Worm (Caenorhabditis elegans): ENCODE measurements around the gene swan-1.

Gene swan-1

ce11 chrV:13833951-13834350, 26.9 kb upstream of the swan-1 start, which contains the start of gene srx-129:
Gene srx-129, plus strand, starts transcription at chrV:13834251.
- TF ChIP-seq ceh-2 (tag; optimal IDR thresholded peaks at IDR 0.05) (no peak), ztf-16 (tag; optimal IDR thresholded peaks at IDR 0.05) (no peak), eyg-1 (tag; optimal IDR thresholded peaks at IDR 0.05) (no peak), C38D4.7 (GFP tag; optimal IDR thresholded peaks at IDR 0.05) (no peak), unc-86 (tag; optimal IDR thresholded peaks at IDR 0.05) (no peak), fax-1 (tag; optimal IDR thresholded peaks at IDR 0.05) (no peak)

DNA sequence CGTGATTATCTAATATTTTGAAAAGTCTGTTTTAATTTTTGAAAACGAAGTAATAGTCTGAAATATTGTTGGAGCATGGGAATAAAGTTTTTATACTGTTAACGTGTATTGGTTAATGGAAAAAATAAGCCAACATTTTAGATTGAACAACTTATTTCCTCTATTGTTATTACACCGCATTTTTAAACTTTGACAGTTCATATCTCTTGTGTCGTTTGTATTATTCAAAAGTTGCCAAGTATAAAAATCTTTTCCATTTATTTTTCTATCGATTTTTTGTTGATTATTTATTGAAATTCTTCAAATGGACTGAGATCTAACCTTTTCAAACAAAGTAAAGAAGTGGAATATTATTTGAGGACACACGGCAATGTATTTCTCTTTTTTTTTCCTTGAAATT, 23.8 kb upstream of the swan-1 start, which contains the start of gene str-165:
str-165 (plus strand) TSS at position 301 of the 400 bp plus-strand sequence.
- TF ChIP-seq tbx-7 (tag; optimal IDR thresholded peaks at IDR 0.05), result no peak
- TF ChIP-seq madf-2 (tag; optimal IDR thresholded peaks at IDR 0.05), result no peak
- no peak for TF ChIP-seq pax-1 (tag; optimal IDR thresholded peaks at IDR 0.05)
- no peak for TF ChIP-seq pros-1 (tag; optimal IDR thresholded peaks at IDR 0.05)
- TF ChIP-seq lim-6 (tag; optimal IDR thresholded peaks at IDR 0.05), result no peak
- TF ChIP-seq hlh-13 (GFP tag; optimal IDR thresholded peaks at IDR 0.05), result no peak
- no peak for TF ChIP-seq ceh-48 (tag; optimal IDR thresholded peaks at IDR 0.05)
- TF ChIP-seq ets-4 (tag; optimal IDR thresholded peaks at IDR 0.05), result no peak
- TF ChIP-seq ahr-1 (tag; optimal IDR thresholded peaks at IDR 0.05), result no peak
- TF ChIP-seq Y22D7AL.16 (tag; optimal IDR thresholded peaks at IDR 0.05), result no peak
- no peak for TF ChIP-seq sdc-2 (tag; optimal IDR thresholded peaks at IDR 0.05)

DNA sequence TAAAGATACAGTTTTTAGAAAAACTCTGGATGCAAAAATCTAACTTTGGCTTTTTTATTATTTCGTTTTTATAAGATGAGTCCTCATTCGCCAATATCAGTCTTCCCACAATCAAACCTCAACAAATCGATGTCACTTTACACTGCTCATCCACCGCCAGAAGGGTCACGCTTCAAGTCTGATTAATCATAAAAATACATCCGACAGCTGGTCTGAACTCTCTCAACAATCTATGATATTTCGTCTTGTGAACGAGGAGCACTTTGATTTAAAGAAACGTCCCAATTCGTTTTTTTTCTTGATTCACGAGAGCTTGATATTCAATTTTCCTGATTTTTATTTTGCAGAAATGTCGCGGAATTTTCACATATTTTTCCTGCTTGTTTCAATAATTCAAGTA, 20.9 kb upstream of the swan-1 start, which contains the start of gene nrf-5:
nrf-5 (plus strand) TSS at position 348 of the 400 bp plus-strand sequence.
- no peak for TF ChIP-seq dmd-4 (tag; optimal IDR thresholded peaks at IDR 0.05; ENCODE audit: borderline replicate concordance)
- peak; percentile 14 for TF ChIP-seq unc-55 (GFP tag; optimal IDR thresholded peaks at IDR 0.05)

- TF ChIP-seq ama-1 (optimal IDR thresholded peaks at IDR 0.05) (no peak), dve-1 (tag; optimal IDR thresholded peaks at IDR 0.05) (no peak), F13H6.1 (tag; optimal IDR thresholded peaks at IDR 0.05) (no peak)
These were observed 15.7 kb upstream of the swan-1 start, which contains the start of gene hpo-31 for ce11 chrV:13822752-13823151. Gene hpo-31, plus strand, starts transcription at chrV:13823052.

DNA sequence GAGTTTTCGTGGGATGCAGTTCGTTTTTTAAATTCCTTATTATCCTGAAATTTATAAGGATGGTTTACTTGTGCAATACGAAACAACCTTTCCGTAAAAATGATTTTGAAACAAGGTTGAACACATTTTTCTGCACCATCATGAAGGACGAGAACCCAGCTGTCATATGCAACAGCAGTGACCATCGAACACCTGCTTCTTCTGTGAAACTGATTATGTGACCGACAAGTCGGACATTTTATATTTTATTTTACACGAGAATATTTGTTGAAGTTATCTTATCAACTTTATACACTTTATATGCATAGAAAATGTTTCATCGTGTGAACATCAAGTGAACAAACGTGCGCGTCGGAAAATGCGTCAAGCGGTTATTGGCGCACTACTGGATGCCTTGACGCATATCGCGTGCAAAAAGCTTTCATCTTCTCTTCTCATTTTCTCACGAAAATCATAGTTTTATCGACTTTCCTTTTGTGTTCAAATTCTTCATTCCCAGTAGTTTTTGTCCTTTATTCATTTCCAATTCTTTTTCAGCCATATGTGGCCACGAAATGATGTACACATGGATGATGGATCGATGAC, 11.9 kb upstream of the swan-1 start, which contains the start of gene sel-10:
sel-10 (plus strand) TSS at position 538 of the 585 bp plus-strand sequence.
- peak; percentile 41 for TF ChIP-seq elt-2 (tag; optimal IDR thresholded peaks at IDR 0.05)
- TF ChIP-seq ceh-24 (tag; optimal IDR thresholded peaks at IDR 0.05), result no peak
- TF ChIP-seq rnt-1 (tag; optimal IDR thresholded peaks at IDR 0.05), result peak; percentile 11
- TF ChIP-seq ceh-31 (tag; optimal IDR thresholded peaks at IDR 0.05), result peak; percentile 33
- TF ChIP-seq T23F11.4 (GFP tag; optimal IDR thresholded peaks at IDR 0.05), result no peak
- no peak for TF ChIP-seq hlh-15 (tag; optimal IDR thresholded peaks at IDR 0.05)
- TF ChIP-seq sdc-2 (tag; optimal IDR thresholded peaks at IDR 0.05), result no peak
- TF ChIP-seq pqm-1 (tag; optimal IDR thresholded peaks at IDR 0.05), result no peak
- no peak for TF ChIP-seq pha-4 (tag; optimal IDR thresholded peaks at IDR 0.05)
- no peak for TF ChIP-seq lin-11 (tag; optimal IDR thresholded peaks at IDR 0.05)
- peak; percentile 7 for TF ChIP-seq ceh-48 (tag; optimal IDR thresholded peaks at IDR 0.05)
- no peak for TF ChIP-seq fkh-10 (GFP tag; optimal IDR thresholded peaks at IDR 0.05)
- no peak for TF ChIP-seq ama-1 (optimal IDR thresholded peaks at IDR 0.05)
- TF ChIP-seq ceh-14 (tag; optimal IDR thresholded peaks at IDR 0.05), result no peak
- no peak for TF ChIP-seq ttx-3 (tag; optimal IDR thresholded peaks at IDR 0.05)
- no peak for TF ChIP-seq fax-1 (tag; optimal IDR thresholded peaks at IDR 0.05)
- no peak for TF ChIP-seq mec-3 (tag; optimal IDR thresholded peaks at IDR 0.05; ENCODE audit: borderline replicate concordance)
- TF ChIP-seq unc-42 (tag; optimal IDR thresholded peaks at IDR 0.05), result no peak
- no peak for TF ChIP-seq ahr-1 (tag; optimal IDR thresholded peaks at IDR 0.05)
- peak; percentile 25 for TF ChIP-seq nfya-1 (tag; optimal IDR thresholded peaks at IDR 0.05)
- no peak for TF ChIP-seq C08G9.2 (tag; optimal IDR thresholded peaks at IDR 0.05)
- no peak for TF ChIP-seq unc-55 (GFP tag; optimal IDR thresholded peaks at IDR 0.05)
- no peak for TF ChIP-seq dmd-4 (tag; optimal IDR thresholded peaks at IDR 0.05; ENCODE audit: borderline replicate concordance)
- TF ChIP-seq tbx-2 (tag; optimal IDR thresholded peaks at IDR 0.05), result peak; percentile 19
- no peak for TF ChIP-seq ceh-22 (tag; optimal IDR thresholded peaks at IDR 0.05)
- no peak for TF ChIP-seq unc-86 (tag; optimal IDR thresholded peaks at IDR 0.05)
- TF ChIP-seq syd-9 (tag; optimal IDR thresholded peaks at IDR 0.05), result no peak
- TF ChIP-seq npax-4 (tag; optimal IDR thresholded peaks at IDR 0.05), result no peak
- TF ChIP-seq fkh-6 (tag; optimal IDR thresholded peaks at IDR 0.05), result no peak
- TF ChIP-seq F13H6.1 (tag; optimal IDR thresholded peaks at IDR 0.05), result no peak
- no peak for TF ChIP-seq lim-6 (tag; optimal IDR thresholded peaks at IDR 0.05)
- no peak for TF ChIP-seq odd-2 (tag; optimal IDR thresholded peaks at IDR 0.05)
